Fruit fly (Drosophila melanogaster): ENCODE measurements around the gene CG7900.

Gene CG7900

dm6 chr3R:8126316-8127150 is 32.6 kb downstream of the CG7900 start, which contains the start of the genes CG9667 and Arl8 (continued):
- TF ChIP-seq CG1832 (GFP tag; optimal IDR thresholded peaks at IDR 0.05) (no peak), Blimp-1 (GFP tag; optimal IDR thresholded peaks at IDR 0.05) (peak; percentile 60), CG1529 (GFP tag; optimal IDR thresholded peaks at IDR 0.05) (peak; percentile 5), tap (tag; optimal IDR thresholded peaks at IDR 0.05) (peak; percentile 59), CG17359 (tag; optimal IDR thresholded peaks at IDR 0.05) (peak; percentile 57), fd64A (GFP tag; optimal IDR thresholded peaks at IDR 0.05) (no peak), Dek (tag; optimal IDR thresholded peaks at IDR 0.05) (peak; percentile 31), stwl (tag; optimal IDR thresholded peaks at IDR 0.05) (peak; percentile 83), CG34422 (GFP tag; IDR thresholded peaks at IDR 0.05) (peak; percentile 78), Nf-YB (GFP tag; optimal IDR thresholded peaks at IDR 0.05) (peak; percentile 25), Fer3 (tag; optimal IDR thresholded peaks at IDR 0.05) (peak; percentile 62), NC2β (GFP tag; optimal IDR thresholded peaks at IDR 0.05) (no peak), h (optimal IDR thresholded peaks at IDR 0.05) (no peak), Hr3 (GFP tag; optimal IDR thresholded peaks at IDR 0.05) (peak; percentile 74), CG11723 (GFP tag; optimal IDR thresholded peaks at IDR 0.05) (no peak), pfk (GFP tag; optimal IDR thresholded peaks at IDR 0.05) (no peak), twi (tag; optimal IDR thresholded peaks at IDR 0.05) (peak; percentile 34), dm (GFP tag; optimal IDR thresholded peaks at IDR 0.05) (no peak), CG15514 (GFP tag; optimal IDR thresholded peaks at IDR 0.05) (peak; percentile 60), CG14014 (GFP tag; IDR thresholded peaks at IDR 0.05) (0 out of 2 replicates have a peak, but pooled peaks have one; percentile 40), wor (GFP tag; IDR thresholded peaks at IDR 0.05) (no peak), toy (GFP tag; IDR thresholded peaks at IDR 0.05) (no peak), ttk (GFP tag; IDR thresholded peaks at IDR 0.05) (peak; percentile 38; the same call in 1 of the 2 replicates), CG18599 (GFP tag; optimal IDR thresholded peaks at IDR 0.05) (peak; percentile 66), dimm (GFP tag; IDR thresholded peaks at IDR 0.05) (no peak), zfh1 (GFP tag; IDR thresholded peaks at IDR 0.05) (peak; percentile 40; the same call in 2 of the 3 replicates), sd (tag; optimal IDR thresholded peaks at IDR 0.05) (peak; percentile 35), nom (GFP tag; optimal IDR thresholded peaks at IDR 0.05) (peak; percentile 17), CG4424 (GFP tag; optimal IDR thresholded peaks at IDR 0.05) (peak; percentile 73), Nf-YC (tag; optimal IDR thresholded peaks at IDR 0.05) (peak; percentile 66), Doc3 (GFP tag; IDR thresholded peaks at IDR 0.05; ENCODE audit: partially characterized antibody) (0 out of 3 replicates have a peak, but pooled peaks have one; percentile 26), sqz (GFP tag; optimal IDR thresholded peaks at IDR 0.05) (peak; percentile 17), CG9932 (GFP tag; IDR thresholded peaks at IDR 0.05) (peak; percentile 86), dan (GFP tag; IDR thresholded peaks at IDR 0.05) (no peak), HLH54F (GFP tag; optimal IDR thresholded peaks at IDR 0.05) (peak; percentile 16), sr (GFP tag; IDR thresholded peaks at IDR 0.05) (0 out of 3 replicates have a peak, but pooled peaks have one; percentile 13), CG3847 (GFP tag; IDR thresholded peaks at IDR 0.05) (peak; percentile 67), CG34224 (GFP tag; IDR thresholded peaks at IDR 0.05; ENCODE audit: partially characterized antibody) (no peak), CG8765 (GFP tag; IDR thresholded peaks at IDR 0.05) (0 out of 2 replicates have a peak, but pooled peaks have one; percentile 35), CG13424 (tag; optimal IDR thresholded peaks at IDR 0.05) (peak; percentile 70), scrt (GFP tag; optimal IDR thresholded peaks at IDR 0.05) (peak; percentile 39), NFAT (GFP tag; IDR thresholded peaks at IDR 0.05) (0 out of 2 replicates have a peak, but pooled peaks have one; percentile 52), Vsx1 (GFP tag; optimal IDR thresholded peaks at IDR 0.05) (peak; percentile 10), Ada2b (GFP tag; IDR thresholded peaks at IDR 0.05) (peak; percentile 55; the same call in 1 of the 2 replicates), CG12391 (tag; optimal IDR thresholded peaks at IDR 0.05) (peak; percentile 84), CG4820 (GFP tag; optimal IDR thresholded peaks at IDR 0.05) (peak; percentile 64), CG3065 (GFP tag; optimal IDR thresholded peaks at IDR 0.05) (peak; percentile 28), CG33213 (GFP tag; optimal IDR thresholded peaks at IDR 0.05) (no peak)

Data from whole organism, embryonic.